Fruit fly (Drosophila melanogaster) whole organism, prepupa: Measurements from ENCODE around the gene AlkB.

ENCODE experiments used
- Blimp-1 ChIP-seq: fragments of 200-800 bp; sonication (Bioruptor generic); optimal IDR thresholded peaks from 3 replicates; lab custom pipeline; 2017; ENCODE audit warnings: missing biosample characterization, missing genetic modification characterization, mild to moderate bottlenecking, moderate library complexity, missing genetic modification reagents
- CG10669 ChIP-seq: fragments of 200-800 bp; sonication (Bioruptor generic); optimal IDR thresholded peaks from 3 replicates; lab custom pipeline; 2018; ENCODE audit warnings: missing biosample characterization, mild to moderate bottlenecking, missing genetic modification characterization, moderate library complexity
- CG11294 ChIP-seq: fragments of 200-800 bp; sonication (Bioruptor generic); IDR thresholded peaks from 2 replicates; pipeline ENCODE4 v1.3.6; 2022; ENCODE audit warnings: missing biosample characterization, missing genetic modification characterization
- CG11762 ChIP-seq: fragments of 200-800 bp; sonication (Bioruptor generic); optimal IDR thresholded peaks from 3 replicates; lab custom pipeline; 2016; ENCODE audit warnings: missing biosample characterization, missing genetic modification characterization; ENCODE audit not compliant: insufficient read depth
- CG11902 ChIP-seq: fragments of 200-800 bp; sonication (Bioruptor generic); optimal IDR thresholded peaks from 3 replicates; lab custom pipeline; 2016; ENCODE audit warnings: missing biosample characterization, missing genetic modification characterization
- CG15336 ChIP-seq: fragments of 200-800 bp; sonication (Bioruptor generic); IDR thresholded peaks from 2 replicates; pipeline ENCODE4 v1.3.6; 2022; ENCODE audit warnings: missing biosample characterization, missing genetic modification characterization
- CG16779 ChIP-seq: fragments of 200-800 bp; sonication (Bioruptor generic); optimal IDR thresholded peaks from 3 replicates; lab custom pipeline; 2017; ENCODE audit warnings: missing biosample characterization, mild to moderate bottlenecking, missing genetic modification characterization
- CG31627 ChIP-seq: fragments of 200-800 bp; sonication (Bioruptor generic); optimal IDR thresholded peaks from 3 replicates; lab custom pipeline; 2016; ENCODE audit warnings: missing biosample characterization, missing genetic modification characterization
- CG32006 ChIP-seq: fragments of 200-800 bp; sonication (Bioruptor generic); optimal IDR thresholded peaks from 3 replicates; lab custom pipeline; 2017; ENCODE audit warnings: missing biosample characterization, mild to moderate bottlenecking, missing genetic modification characterization
- CG34406 ChIP-seq: fragments of 200-800 bp; sonication (Bioruptor generic); optimal IDR thresholded peaks from 3 replicates; lab custom pipeline; 2016; ENCODE audit warnings: missing biosample characterization, missing genetic modification characterization
- CG3919 ChIP-seq: fragments of 200-800 bp; sonication (Bioruptor generic); optimal IDR thresholded peaks from 3 replicates; lab custom pipeline; 2016; ENCODE audit warnings: missing biosample characterization, missing genetic modification characterization
- CG4318 ChIP-seq: fragments of 200-800 bp; sonication (Bioruptor generic); optimal IDR thresholded peaks from 3 replicates; lab custom pipeline; 2017; ENCODE audit warnings: missing biosample characterization, mild to moderate bottlenecking, missing genetic modification characterization
- CG6276 ChIP-seq: fragments of 200-800 bp; sonication (Bioruptor generic); optimal IDR thresholded peaks from 2 replicates; lab custom pipeline; 2017; ENCODE audit warnings: missing biosample characterization, mild to moderate bottlenecking, missing genetic modification characterization
- CG6792 ChIP-seq: fragments of 200-800 bp; sonication (Bioruptor generic); optimal IDR thresholded peaks from 3 replicates; lab custom pipeline; 2016; ENCODE audit warnings: missing biosample characterization, missing genetic modification characterization
- CG6808 ChIP-seq: fragments of 200-800 bp; sonication (Bioruptor generic); optimal IDR thresholded peaks from 3 replicates; lab custom pipeline; 2017; ENCODE audit warnings: missing biosample characterization, missing genetic modification characterization, mild to moderate bottlenecking, moderate library complexity, missing genetic modification reagents
- CG6854 ChIP-seq: fragments of 200-800 bp; sonication (Bioruptor generic); optimal IDR thresholded peaks from 2 replicates; lab custom pipeline; 2017; ENCODE audit warnings: missing biosample characterization, mild to moderate bottlenecking, missing genetic modification characterization
- CG7368 ChIP-seq: fragments of 200-800 bp; sonication (Bioruptor generic); optimal IDR thresholded peaks from 3 replicates; lab custom pipeline; 2016; ENCODE audit warnings: missing biosample characterization, missing genetic modification characterization
- CG8119 ChIP-seq: fragments of 200-800 bp; sonication (Bioruptor generic); IDR thresholded peaks from 3 replicates; pipeline ENCODE4 v1.3.6; 2022; ENCODE audit warnings: missing biosample characterization, missing genetic modification characterization
- CG8319 ChIP-seq: fragments of 200-800 bp; sonication (Bioruptor generic); optimal IDR thresholded peaks from 3 replicates; lab custom pipeline; 2016; ENCODE audit warnings: missing biosample characterization, missing genetic modification characterization
- CG8632 ChIP-seq: fragments of 200-800 bp; sonication (Bioruptor generic); optimal IDR thresholded peaks from 3 replicates; lab custom pipeline; 2016; ENCODE audit warnings: missing biosample characterization, missing genetic modification characterization
- CG9139 ChIP-seq: fragments of 200-800 bp; sonication (Bioruptor generic); optimal IDR thresholded peaks from 3 replicates; lab custom pipeline; 2017; ENCODE audit warnings: missing biosample characterization, mild to moderate bottlenecking, missing genetic modification characterization
- Eip75B ChIP-seq: fragments of 200-800 bp; sonication (Bioruptor generic); optimal IDR thresholded peaks from 3 replicates; lab custom pipeline; 2016; ENCODE audit warnings: missing biosample characterization, missing genetic modification characterization
- Eip93F ChIP-seq: fragments of 200-800 bp; sonication (Bioruptor generic); optimal IDR thresholded peaks from 2 replicates; lab custom pipeline; 2016; ENCODE audit warnings: missing biosample characterization, mild to moderate bottlenecking, missing genetic modification characterization
- Ets21C ChIP-seq: fragments of 200-800 bp; sonication (Bioruptor generic); optimal IDR thresholded peaks from 3 replicates; lab custom pipeline; 2016; ENCODE audit warnings: missing biosample characterization, missing genetic modification characterization
- Ets96B ChIP-seq: fragments of 200-800 bp; optimal IDR thresholded peaks from 2 replicates; lab custom pipeline; 2019; ENCODE audit warnings: missing biosample characterization, mild to moderate bottlenecking, missing genetic modification characterization, moderate library complexity
- Gug ChIP-seq: fragments of 200-800 bp; sonication (Bioruptor generic); IDR thresholded peaks from 2 replicates; pipeline ENCODE4 v1.3.6; 2022; ENCODE audit warnings: missing biosample characterization, missing genetic modification characterization
- Hr38 ChIP-seq: sonication (Bioruptor generic); optimal IDR thresholded peaks from 2 replicates; lab custom pipeline; 2016; ENCODE audit warnings: missing biosample characterization, missing genetic modification characterization
- Hr39 ChIP-seq: fragments of 200-800 bp; sonication (Bioruptor generic); optimal IDR thresholded peaks from 2 replicates; lab custom pipeline; 2016; ENCODE audit warnings: missing biosample characterization, missing genetic modification characterization
- Hr4 ChIP-seq: fragments of 200-800 bp; sonication (Bioruptor generic); optimal IDR thresholded peaks from 3 replicates; lab custom pipeline; 2016; ENCODE audit warnings: missing biosample characterization, missing genetic modification characterization
- Lpt ChIP-seq: fragments of 200-800 bp; sonication (Bioruptor generic); optimal IDR thresholded peaks from 3 replicates; lab custom pipeline; 2016; ENCODE audit warnings: missing biosample characterization, missing genetic modification characterization
- Met ChIP-seq: fragments of 200-800 bp; sonication (Bioruptor generic); optimal IDR thresholded peaks from 3 replicates; lab custom pipeline; 2016; ENCODE audit warnings: missing biosample characterization, missing genetic modification characterization
- OdsH ChIP-seq: fragments of 200-800 bp; sonication (Bioruptor generic); optimal IDR thresholded peaks from 3 replicates; lab custom pipeline; 2016; ENCODE audit warnings: missing biosample characterization, missing genetic modification characterization
- Smox ChIP-seq: fragments of 200-800 bp; sonication (Bioruptor generic); optimal IDR thresholded peaks from 3 replicates; lab custom pipeline; 2016; ENCODE audit warnings: missing biosample characterization, missing genetic modification characterization
- Sox102F ChIP-seq: fragments of 200-800 bp; sonication (Bioruptor generic); optimal IDR thresholded peaks from 2 replicates; lab custom pipeline; 2016; ENCODE audit warnings: missing biosample characterization, mild to moderate bottlenecking, missing genetic modification characterization
- Sox15 ChIP-seq: fragments of 200-800 bp; sonication (Bioruptor generic); optimal IDR thresholded peaks from 3 replicates; lab custom pipeline; 2016; ENCODE audit warnings: missing biosample characterization, missing genetic modification characterization
- achi ChIP-seq: fragments of 200-800 bp; sonication (Bioruptor generic); optimal IDR thresholded peaks from 3 replicates; lab custom pipeline; 2016; ENCODE audit warnings: missing biosample characterization, missing genetic modification characterization
- acj6 ChIP-seq: fragments of 200-800 bp; sonication (Bioruptor generic); optimal IDR thresholded peaks from 3 replicates; lab custom pipeline; 2016; ENCODE audit warnings: missing biosample characterization, missing genetic modification characterization
- dac ChIP-seq: fragments of 200-800 bp; sonication (Bioruptor generic); optimal IDR thresholded peaks from 2 replicates; lab custom pipeline; 2017; ENCODE audit warnings: missing biosample characterization, mild to moderate bottlenecking, missing genetic modification characterization
- dsx ChIP-seq: fragments of 200-800 bp; optimal IDR thresholded peaks from 3 replicates; lab custom pipeline; 2019; ENCODE audit warnings: missing biosample characterization, mild to moderate bottlenecking, missing genetic modification characterization, moderate library complexity; ENCODE audit not compliant: poor library complexity, severe bottlenecking
- eg ChIP-seq: fragments of 200-800 bp; sonication (Bioruptor generic); IDR thresholded peaks from 3 replicates; pipeline ENCODE4 v1.3.6; 2022; ENCODE audit warnings: missing biosample characterization, missing genetic modification characterization
- esn ChIP-seq: fragments of 200-800 bp; sonication (Bioruptor generic); optimal IDR thresholded peaks from 2 replicates; lab custom pipeline; 2016; ENCODE audit warnings: missing biosample characterization, mild to moderate bottlenecking, missing genetic modification characterization, moderate library complexity
- fd59A ChIP-seq: fragments of 200-800 bp; sonication (Bioruptor generic); optimal IDR thresholded peaks from 2 replicates; lab custom pipeline; 2017; ENCODE audit warnings: missing biosample characterization, mild to moderate bottlenecking, missing genetic modification characterization, missing genetic modification reagents
- fd85E ChIP-seq: fragments of 200-800 bp; sonication (Bioruptor generic); optimal IDR thresholded peaks from 3 replicates; lab custom pipeline; 2016; ENCODE audit warnings: missing biosample characterization, missing genetic modification characterization
- fkh ChIP-seq: fragments of 200-800 bp; sonication (Bioruptor generic); optimal IDR thresholded peaks from 3 replicates; lab custom pipeline; 2017; ENCODE audit warnings: missing biosample characterization, mild to moderate bottlenecking, missing genetic modification characterization, moderate library complexity
- net ChIP-seq: fragments of 200-800 bp; sonication (Bioruptor generic); optimal IDR thresholded peaks from 3 replicates; lab custom pipeline; 2016; ENCODE audit warnings: missing biosample characterization, missing genetic modification characterization
- pdm3 ChIP-seq: fragments of 200-800 bp; sonication (Bioruptor generic); optimal IDR thresholded peaks from 3 replicates; lab custom pipeline; 2016; ENCODE audit warnings: missing biosample characterization, missing genetic modification characterization
- salr ChIP-seq, 2 experiments: fragments of 200-800 bp; sonication (Bioruptor generic); optimal IDR thresholded peaks; 3 replicates each; lab custom pipeline; 2016 to 2018; ENCODE audit warnings: missing biosample characterization in 2 of 2, missing genetic modification characterization in 2 of 2, mild to moderate bottlenecking in 1 of 2
- spab ChIP-seq: fragments of 200-800 bp; sonication (Bioruptor generic); optimal IDR thresholded peaks from 2 replicates; lab custom pipeline; 2017; ENCODE audit warnings: missing biosample characterization, mild to moderate bottlenecking, missing genetic modification characterization, missing genetic modification reagents
- ss ChIP-seq, 2 experiments: fragments of 200-800 bp; sonication (Bioruptor generic); optimal IDR thresholded peaks; 2 replicates in 1 of 2; 3 replicates in 1 of 2; lab custom pipeline; 2017 to 2018; ENCODE audit warnings: mild to moderate bottlenecking in 2 of 2, missing biosample characterization in 2 of 2, missing genetic modification characterization in 2 of 2, moderate library complexity in 1 of 2
- svp ChIP-seq: fragments of 200-800 bp; sonication (Bioruptor generic); peaks from one replicate; lab custom pipeline; 2016; ENCODE audit warnings: missing biosample characterization, missing genetic modification characterization
- topi ChIP-seq: fragments of 200-800 bp; sonication (Bioruptor generic); optimal IDR thresholded peaks from 3 replicates; lab custom pipeline; 2016; ENCODE audit warnings: missing biosample characterization, missing genetic modification characterization
- vri ChIP-seq: fragments of 200-800 bp; sonication (Bioruptor generic); optimal IDR thresholded peaks from 3 replicates; lab custom pipeline; 2016; ENCODE audit warnings: missing biosample characterization, mild to moderate bottlenecking, missing genetic modification characterization

AlkB gene

dm6 chrX:15867863-15868262 lies 8.6 kb upstream of the AlkB start, which contains the start of gene Gapdh2:
TSS of gene Gapdh2 (plus strand) at chrX:15868145.
- peak; percentile 99 for TF ChIP-seq CG9139 (GFP tag; lab: Kevin White, UChicago)
- TF ChIP-seq CG8119, result peak; percentile 100
- TF ChIP-seq CG7368, result peak; percentile 99
- TF ChIP-seq CG3919 (GFP tag; lab: Kevin White, UChicago), result peak; percentile 99
- peak; percentile 100 for TF ChIP-seq Lpt (GFP tag; lab: Kevin White, UChicago)
- TF ChIP-seq acj6 (GFP tag; lab: Kevin White, UChicago), result peak; percentile 99
- TF ChIP-seq CG6854 (GFP tag; lab: Kevin White, UChicago), result peak; percentile 99
- peak; percentile 98 for TF ChIP-seq Hr39
- peak; percentile 99 for TF ChIP-seq achi (GFP tag; lab: Kevin White, UChicago)
- peak; percentile 96 for TF ChIP-seq CG11902 (GFP tag; lab: Kevin White, UChicago)
- peak; percentile 96 for TF ChIP-seq CG4318
- peak; percentile 99 for TF ChIP-seq dsx
- TF ChIP-seq CG15336, result peak; percentile 100
- TF ChIP-seq Hr4 (GFP tag; lab: Kevin White, UChicago), result peak; percentile 99
- peak; percentile 99 for TF ChIP-seq pdm3 (GFP tag; lab: Kevin White, UChicago)
- peak; percentile 100 for TF ChIP-seq Eip93F (GFP tag; lab: Kevin White, UChicago)
- peak; percentile 100 for TF ChIP-seq CG6276
- TF ChIP-seq Blimp-1 (GFP tag; lab: Kevin White, UChicago), result peak; percentile 98
- peak; percentile 99 for TF ChIP-seq Eip75B (GFP tag; lab: Kevin White, UChicago)
- peak; percentile 100 for TF ChIP-seq ss (GFP tag; optimal IDR thresholded peaks at IDR 0.05; lab: Kevin White, UChicago)
- peak; percentile 100 for TF ChIP-seq net (GFP tag; lab: Kevin White, UChicago)
- peak; percentile 100 for TF ChIP-seq svp (GFP tag; lab: Kevin White, UChicago)
- TF ChIP-seq Ets96B (tag; lab: Kevin White, UChicago), result peak; percentile 100
- TF ChIP-seq CG6792 (GFP tag; lab: Kevin White, UChicago), result peak; percentile 100
- TF ChIP-seq Ets21C (GFP tag; lab: Kevin White, UChicago), result peak; percentile 98
- TF ChIP-seq salr (GFP tag; optimal IDR thresholded peaks at IDR 0.05; lab: Kevin White, UChicago), result peak; percentile 97 to 99
- peak; percentile 100 for TF ChIP-seq eg (GFP tag; lab: Robert Waterston, UW)
- peak; percentile 99 for TF ChIP-seq spab (GFP tag; lab: Kevin White, UChicago)
- TF ChIP-seq fd85E (GFP tag; lab: Kevin White, UChicago), result peak; percentile 98
- peak; percentile 98 for TF ChIP-seq fd59A
- peak; percentile 99 for TF ChIP-seq CG11762 (GFP tag; lab: Kevin White, UChicago)
- peak; percentile 96 for TF ChIP-seq fkh (GFP tag; lab: Kevin White, UChicago)
- TF ChIP-seq CG10669 (GFP tag; lab: Kevin White, UChicago), result peak; percentile 99
- TF ChIP-seq Smox (GFP tag; lab: Kevin White, UChicago), result peak; percentile 100
- TF ChIP-seq Gug, result peak; percentile 99
- TF ChIP-seq CG32006 (GFP tag; lab: Kevin White, UChicago), result peak; percentile 99
- peak; percentile 42 for TF ChIP-seq Hr38 (GFP tag; lab: Kevin White, UChicago)
- peak; percentile 97 for TF ChIP-seq Sox15 (GFP tag; lab: Kevin White, UChicago)
- TF ChIP-seq esn (GFP tag; lab: Kevin White, UChicago), result peak; percentile 100
- TF ChIP-seq Met, result peak; percentile 100
- peak; percentile 100 for TF ChIP-seq vri
- peak; percentile 98 for TF ChIP-seq CG31627
- peak; percentile 99 for TF ChIP-seq CG8319 (GFP tag; lab: Kevin White, UChicago)
- peak; percentile 100 for TF ChIP-seq topi (GFP tag; lab: Kevin White, UChicago)
- peak; percentile 95 for TF ChIP-seq dac
- peak; percentile 100 for TF ChIP-seq CG8632 (GFP tag; lab: Kevin White, UChicago)
- TF ChIP-seq Sox102F (GFP tag; lab: Kevin White, UChicago), result peak; percentile 100
- TF ChIP-seq CG34406 (GFP tag; lab: Kevin White, UChicago), result peak; percentile 100
- peak; percentile 99 for TF ChIP-seq CG6808 (GFP tag; lab: Kevin White, UChicago)
- TF ChIP-seq OdsH (GFP tag; lab: Kevin White, UChicago), result peak; percentile 99
- TF ChIP-seq CG11294 (GFP tag; lab: Robert Waterston, UW), result peak; percentile 99
- TF ChIP-seq CG16779 (tag; lab: Kevin White, UChicago), result peak; percentile 99
